Worm (Caenorhabditis elegans): ENCODE data around the gene twk-40.

DNA sequence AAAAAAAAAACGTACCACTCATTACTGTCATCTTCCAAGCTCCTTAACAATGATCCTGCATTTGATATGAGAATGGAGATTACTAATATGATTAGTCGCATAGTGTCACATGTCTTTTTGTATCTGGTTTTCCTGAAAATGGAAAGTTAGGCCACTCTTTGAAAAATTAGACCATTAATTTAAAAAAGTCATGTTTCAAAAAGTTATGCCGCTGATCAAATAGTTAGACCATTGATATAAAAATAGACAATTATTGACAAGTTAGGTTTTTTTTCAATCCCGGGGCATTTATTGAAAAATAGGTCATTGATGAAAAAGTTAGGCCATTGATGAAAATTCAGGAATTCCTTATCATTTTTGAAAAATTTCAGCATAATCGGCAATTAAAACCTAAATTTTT is 8.3 kb downstream of the twk-40 start, which contains the start of gene acc-4:
- no peak for TF ChIP-seq lsy-2 (tag; optimal IDR thresholded peaks at IDR 0.05)
- TF ChIP-seq egl-27 (tag; optimal IDR thresholded peaks at IDR 0.05), result no peak
- no peak for TF ChIP-seq nhr-10 (tag; optimal IDR thresholded peaks at IDR 0.05)
- TF ChIP-seq mbf-1 (tag; optimal IDR thresholded peaks at IDR 0.05), result no peak
- TF ChIP-seq ceh-82 (tag; optimal IDR thresholded peaks at IDR 0.05), result no peak
- no peak for TF ChIP-seq ztf-4 (tag; optimal IDR thresholded peaks at IDR 0.05)
- TF ChIP-seq blmp-1 (tag; optimal IDR thresholded peaks at IDR 0.05; ENCODE audit: insufficient read depth), result no peak
- no peak for TF ChIP-seq lin-39 (tag; optimal IDR thresholded peaks at IDR 0.05)
- TF ChIP-seq lin-13 (GFP tag; optimal IDR thresholded peaks at IDR 0.05), result no peak
